Worm (Caenorhabditis elegans) whole organism, late embryonic: Measurements from ENCODE around the gene Y41C4A.18.
A peak's percentile ranks its signal among the peaks of the same experiment; 100 is the strongest.

Experiments
- C08G9.2 ChIP-seq: sonication (generic microtip); optimal IDR thresholded peaks from 2 replicates; lab custom pipeline; 2016; ENCODE audit warnings: mild to moderate bottlenecking, missing genetic modification characterization, moderate library complexity, missing compliant biosample characterization
- C38D4.7 ChIP-seq: fragments of 200-800 bp; sonication (Bioruptor generic); optimal IDR thresholded peaks from 2 replicates; lab custom pipeline; 2018; ENCODE audit warnings: mild to moderate bottlenecking, missing genetic modification characterization, moderate library complexity, missing compliant biosample characterization
- F13H6.1 ChIP-seq: sonication (generic microtip); optimal IDR thresholded peaks from 2 replicates; lab custom pipeline; 2016; ENCODE audit warnings: missing genetic modification characterization, missing compliant biosample characterization
- K02D7.2 ChIP-seq: sonication (generic microtip); optimal IDR thresholded peaks from 2 replicates; lab custom pipeline; 2017; ENCODE audit warnings: mild to moderate bottlenecking, missing genetic modification characterization, missing compliant biosample characterization
- K09A11.1 ChIP-seq: sonication (generic microtip); optimal IDR thresholded peaks from 2 replicates; lab custom pipeline; 2017; ENCODE audit warnings: antibody characterized with exemption, mild to moderate bottlenecking, missing genetic modification characterization, missing compliant biosample characterization; ENCODE audit not compliant: insufficient read depth
- Y22D7AL.16 ChIP-seq: sonication (generic microtip); optimal IDR thresholded peaks from 2 replicates; lab custom pipeline; 2016; ENCODE audit warnings: missing genetic modification characterization, missing compliant biosample characterization
- ama-1 ChIP-seq: fragments of 150-350 bp; optimal IDR thresholded peaks from 2 replicates; lab custom pipeline; 2014
- ceh-2 ChIP-seq: sonication (generic microtip); optimal IDR thresholded peaks from 2 replicates; lab custom pipeline; 2016; ENCODE audit warnings: missing genotype, missing genetic modification characterization, missing compliant biosample characterization
- ceh-22 ChIP-seq: sonication (generic microtip); optimal IDR thresholded peaks from 2 replicates; lab custom pipeline; 2017; ENCODE audit warnings: missing biosample characterization, missing genetic modification characterization
- ceh-24 ChIP-seq: sonication (generic microtip); optimal IDR thresholded peaks from 2 replicates; lab custom pipeline; 2016; ENCODE audit warnings: mild to moderate bottlenecking, missing genetic modification characterization, missing compliant biosample characterization
- ceh-30 ChIP-seq: fragments of 150-350 bp; optimal IDR thresholded peaks from 2 replicates; lab custom pipeline; 2014; ENCODE audit warnings: missing biosample characterization, missing genetic modification characterization
- ceh-34 ChIP-seq: sonication (generic microtip); optimal IDR thresholded peaks from 2 replicates; lab custom pipeline; 2016; ENCODE audit warnings: mild to moderate bottlenecking, missing genetic modification characterization, missing compliant biosample characterization
- ceh-48 ChIP-seq: sonication (generic microtip); optimal IDR thresholded peaks from 2 replicates; lab custom pipeline; 2016; ENCODE audit warnings: missing genetic modification characterization, inconsistent platforms, missing compliant biosample characterization
- ceh-6 ChIP-seq: fragments of 200-800 bp; sonication (Bioruptor generic); optimal IDR thresholded peaks from 2 replicates; lab custom pipeline; 2018; ENCODE audit warnings: mild to moderate bottlenecking, missing genetic modification characterization, missing compliant biosample characterization
- ceh-9 ChIP-seq: sonication (generic microtip); optimal IDR thresholded peaks from 2 replicates; lab custom pipeline; 2016; ENCODE audit warnings: mild to moderate bottlenecking, missing genetic modification characterization, inconsistent platforms, missing compliant biosample characterization
- ets-4 ChIP-seq: sonication (generic microtip); optimal IDR thresholded peaks from 2 replicates; lab custom pipeline; 2016; ENCODE audit warnings: missing genetic modification characterization, missing compliant biosample characterization
- eyg-1 ChIP-seq: sonication (generic microtip); optimal IDR thresholded peaks from 2 replicates; lab custom pipeline; 2016; ENCODE audit warnings: missing genotype, missing genetic modification characterization, missing compliant biosample characterization
- fkh-10 ChIP-seq: fragments of 150-350 bp; optimal IDR thresholded peaks from 2 replicates; lab custom pipeline; 2014; ENCODE audit warnings: missing biosample characterization, missing genetic modification reagents, missing genetic modification characterization
- fkh-6 ChIP-seq: sonication (generic microtip); optimal IDR thresholded peaks from 2 replicates; lab custom pipeline; 2016; ENCODE audit warnings: missing genetic modification characterization, missing compliant biosample characterization
- gmeb-2 ChIP-seq: sonication (generic microtip); optimal IDR thresholded peaks from 2 replicates; lab custom pipeline; 2016; ENCODE audit warnings: missing genetic modification characterization, inconsistent platforms, missing compliant biosample characterization
- hlh-6 ChIP-seq: sonication (generic microtip); optimal IDR thresholded peaks from 2 replicates; lab custom pipeline; 2016; ENCODE audit warnings: missing genotype, missing genetic modification characterization, missing compliant biosample characterization
- lim-6 ChIP-seq: sonication (generic microtip); optimal IDR thresholded peaks from 2 replicates; lab custom pipeline; 2016; ENCODE audit warnings: missing genetic modification characterization, missing compliant biosample characterization
- lin-11 ChIP-seq: fragments of 200-800 bp; sonication (Bioruptor generic); optimal IDR thresholded peaks from 2 replicates; lab custom pipeline; 2018; ENCODE audit warnings: mild to moderate bottlenecking, missing genetic modification characterization, missing compliant biosample characterization
- mec-3 ChIP-seq: sonication (generic microtip); optimal IDR thresholded peaks from 2 replicates; lab custom pipeline; 2016; ENCODE audit warnings: borderline replicate concordance, missing genetic modification characterization, missing compliant biosample characterization
- nhr-11 ChIP-seq: fragments of 150-350 bp; optimal IDR thresholded peaks from 2 replicates; lab custom pipeline; 2014; ENCODE audit warnings: missing biosample characterization, missing genetic modification characterization
- nhr-232 ChIP-seq: sonication (generic microtip); optimal IDR thresholded peaks from 2 replicates; lab custom pipeline; 2016; ENCODE audit warnings: missing genetic modification characterization, missing compliant biosample characterization
- npax-4 ChIP-seq: sonication (generic microtip); optimal IDR thresholded peaks from 2 replicates; lab custom pipeline; 2016; ENCODE audit warnings: missing genetic modification characterization, missing compliant biosample characterization
- odd-2 ChIP-seq: sonication (generic microtip); optimal IDR thresholded peaks from 2 replicates; lab custom pipeline; 2017; ENCODE audit warnings: antibody characterized with exemption, mild to moderate bottlenecking, missing genetic modification characterization, missing compliant biosample characterization
- pag-3 ChIP-seq: sonication (generic microtip); optimal IDR thresholded peaks from 2 replicates; lab custom pipeline; 2016; ENCODE audit warnings: missing compliant biosample characterization, missing genetic modification characterization, borderline replicate concordance
- pqm-1 ChIP-seq: sonication (generic microtip); optimal IDR thresholded peaks from 2 replicates; lab custom pipeline; 2016; ENCODE audit warnings: missing genetic modification characterization, missing compliant biosample characterization
- rnt-1 ChIP-seq: sonication (generic microtip); optimal IDR thresholded peaks from 2 replicates; lab custom pipeline; 2016; ENCODE audit warnings: missing genetic modification characterization, missing compliant biosample characterization
- sox-2 ChIP-seq: fragments of 200-800 bp; sonication (Bioruptor generic); IDR thresholded peaks from 2 replicates; pipeline ENCODE4 v1.3.6; 2022; ENCODE audit warnings: missing genetic modification reagents, missing genetic modification characterization, missing compliant biosample characterization
- syd-9 ChIP-seq: sonication (generic microtip); optimal IDR thresholded peaks from 2 replicates; lab custom pipeline; 2016; ENCODE audit warnings: mild to moderate bottlenecking, missing genetic modification characterization, moderate library complexity, missing compliant biosample characterization
- tbx-7 ChIP-seq: sonication (generic microtip); optimal IDR thresholded peaks from 2 replicates; lab custom pipeline; 2016; ENCODE audit warnings: missing genotype, missing genetic modification characterization, missing compliant biosample characterization
- ttx-3 ChIP-seq: sonication (generic microtip); optimal IDR thresholded peaks from 2 replicates; lab custom pipeline; 2016; ENCODE audit warnings: missing genetic modification reagents, missing genetic modification characterization, missing compliant biosample characterization
- unc-42 ChIP-seq: sonication (generic microtip); optimal IDR thresholded peaks from 2 replicates; lab custom pipeline; 2016; ENCODE audit warnings: missing genotype, missing genetic modification characterization, missing compliant biosample characterization
- unc-55 ChIP-seq: sonication (generic microtip); optimal IDR thresholded peaks from 2 replicates; lab custom pipeline; 2017; ENCODE audit warnings: missing biosample characterization, missing genetic modification reagents, missing genetic modification characterization
- unc-86 ChIP-seq: sonication (generic microtip); optimal IDR thresholded peaks from 2 replicates; lab custom pipeline; 2016; ENCODE audit warnings: missing genetic modification characterization, missing compliant biosample characterization
- ztf-16 ChIP-seq: sonication (generic microtip); optimal IDR thresholded peaks from 2 replicates; lab custom pipeline; 2017; ENCODE audit warnings: missing genetic modification characterization, missing compliant biosample characterization

Y41C4A.18 gene

ce11 chrIII:11746718-11747117, 16.3 kb downstream of the Y41C4A.18 start, which contains the start of gene mrt-2 (continued):
- TF ChIP-seq ceh-9 (tag; lab: Kevin White, UChicago): no peak
- peak; percentile 43 for TF ChIP-seq pqm-1 (tag; lab: Kevin White, UChicago)
- TF ChIP-seq ceh-34 (tag; lab: Kevin White, UChicago): peak; percentile 36
- no peak for TF ChIP-seq ceh-22 (tag; lab: Kevin White, UChicago)
- TF ChIP-seq fkh-6 (tag; lab: Kevin White, UChicago): peak; percentile 11
- TF ChIP-seq ceh-6 (GFP tag; lab: Kevin White, UChicago): no peak
- TF ChIP-seq ttx-3 (tag; lab: Kevin White, UChicago): no peak
- TF ChIP-seq K02D7.2 (tag; lab: Kevin White, UChicago): no peak
- TF ChIP-seq F13H6.1 (tag; lab: Kevin White, UChicago): peak; percentile 46
- TF ChIP-seq ets-4 (tag; lab: Kevin White, UChicago): peak; percentile 96
- TF ChIP-seq nhr-232: no peak
- TF ChIP-seq unc-42 (tag; lab: Kevin White, UChicago): peak; percentile 71
- no peak for TF ChIP-seq C38D4.7
- no peak for TF ChIP-seq Y22D7AL.16
- peak; percentile 26 for TF ChIP-seq eyg-1 (tag; lab: Kevin White, UChicago)
- no peak for TF ChIP-seq odd-2 (tag; lab: Kevin White, UChicago)

ce11 chrIII:11750232-11750631, 19.8 kb downstream of the Y41C4A.18 start:
- TF ChIP-seq ceh-2 (tag; lab: Kevin White, UChicago) (no peak), C08G9.2 (tag; lab: Kevin White, UChicago) (no peak), rnt-1 (tag; lab: Kevin White, UChicago) (no peak), hlh-6 (tag; lab: Kevin White, UChicago) (no peak), npax-4 (tag; lab: Kevin White, UChicago) (no peak), ceh-48 (tag; lab: Kevin White, UChicago) (no peak), syd-9 (tag; lab: Kevin White, UChicago) (no peak), tbx-7 (tag; lab: Kevin White, UChicago) (no peak), K02D7.2 (tag; lab: Kevin White, UChicago) (no peak), ets-4 (tag; lab: Kevin White, UChicago) (no peak), nhr-232 (no peak), unc-86 (tag; lab: Kevin White, UChicago) (no peak), ceh-6 (GFP tag; lab: Kevin White, UChicago) (no peak), ama-1 (no peak), ztf-16 (no peak), ceh-34 (tag; lab: Kevin White, UChicago) (no peak), ceh-24 (tag; lab: Kevin White, UChicago) (no peak), unc-42 (tag; lab: Kevin White, UChicago) (no peak), unc-55 (GFP tag; lab: Kevin White, UChicago) (no peak)

- TF ChIP-seq gmeb-2 (tag; lab: Kevin White, UChicago): no peak
- no peak for TF ChIP-seq lin-11 (tag; lab: Kevin White, UChicago)
- no peak for TF ChIP-seq nhr-11 (tag; lab: Kevin White, UChicago)
- TF ChIP-seq ztf-16: no peak
- TF ChIP-seq ttx-3 (tag; lab: Kevin White, UChicago): no peak
- TF ChIP-seq lim-6 (tag; lab: Kevin White, UChicago): no peak
- TF ChIP-seq mec-3: no peak
- no peak for TF ChIP-seq ceh-30
- TF ChIP-seq ceh-9 (tag; lab: Kevin White, UChicago): no peak
- TF ChIP-seq nhr-232: no peak
- no peak for TF ChIP-seq sox-2 (GFP tag; lab: Robert Waterston, UW)
- TF ChIP-seq K09A11.1 (tag; lab: Kevin White, UChicago): no peak
- no peak for TF ChIP-seq fkh-10
- TF ChIP-seq ceh-2 (tag; lab: Kevin White, UChicago): no peak
- TF ChIP-seq pag-3 (tag; lab: Kevin White, UChicago): no peak
Observed at ce11 chrIII:11750817-11751216, 20.4 kb downstream of the Y41C4A.18 start.
